Fruit fly (Drosophila melanogaster): ENCODE results near the gene CG6144.

The CG6144 gene

dm6 chr2L:10531521-10531920 lies 43.0 kb downstream of the CG6144 start, which contains the start of gene CG18301:
Gene CG18301, plus strand, starts transcription at chr2L:10531821.
- TF ChIP-seq crp (GFP tag; optimal IDR thresholded peaks at IDR 0.05) (no peak), Med (GFP tag) (no peak), Jarid2 (GFP tag; optimal IDR thresholded peaks at IDR 0.05) (no peak), Hr51 (GFP tag; optimal IDR thresholded peaks at IDR 0.05) (no peak), CG8944 (GFP tag; optimal IDR thresholded peaks at IDR 0.05) (no peak)

- TF ChIP-seq dimm (GFP tag; IDR thresholded peaks at IDR 0.05) (no peak), BtbVII (GFP tag; optimal IDR thresholded peaks at IDR 0.05) (no peak), CG12769 (tag; optimal IDR thresholded peaks at IDR 0.05) (no peak), toy (GFP tag; IDR thresholded peaks at IDR 0.05) (no peak), PHDP (tag; optimal IDR thresholded peaks at IDR 0.05) (no peak)
Measured at dm6 chr2L:10534022-10534421, 45.5 kb downstream of the CG6144 start, which contains the start of gene CG18302. Gene CG18302, plus strand, starts transcription at chr2L:10534322.

- TF ChIP-seq CG1024 (GFP tag; IDR thresholded peaks at IDR 0.05) (no peak), ftz-f1 (GFP tag; optimal IDR thresholded peaks at IDR 0.05) (no peak), CG30020 (tag; optimal IDR thresholded peaks at IDR 0.05) (no peak), Max (GFP tag; optimal IDR thresholded peaks at IDR 0.05) (no peak), lmd (GFP tag; IDR thresholded peaks at IDR 0.05) (no peak), crol (GFP tag; IDR thresholded peaks at IDR 0.05) (peak; percentile 65)
Measured at dm6 chr2L:10539360-10539759, 50.9 kb downstream of the CG6144 start.

Data from whole organism, embryonic.